Worm (Caenorhabditis elegans) whole organism, L1 larva: ENCODE measurements around the gene fbxa-153.
A peak's percentile ranks its signal among the peaks of the same experiment; 100 is the strongest.

ENCODE experiments used
- C04F5.9 ChIP-seq: sonication (generic microtip); optimal IDR thresholded peaks from 2 replicates; lab custom pipeline; 2016; ENCODE audit warnings: missing genetic modification characterization, missing compliant biosample characterization
- C16A3.4 ChIP-seq: fragments of 150-350 bp; optimal IDR thresholded peaks from 2 replicates; lab custom pipeline; 2014; ENCODE audit warnings: missing biosample characterization, missing genetic modification characterization
- aly-2 ChIP-seq: fragments of 150-350 bp; optimal IDR thresholded peaks from 2 replicates; lab custom pipeline; 2014; ENCODE audit warnings: missing biosample characterization, missing genetic modification characterization
- blmp-1 ChIP-seq: fragments of 150-350 bp; optimal IDR thresholded peaks from 2 replicates; lab custom pipeline; 2014; ENCODE audit warnings: missing biosample characterization, missing genetic modification characterization
- ceh-63 ChIP-seq: fragments of 200-800 bp; sonication (Bioruptor generic); optimal IDR thresholded peaks from 2 replicates; lab custom pipeline; 2018; ENCODE audit warnings: mild to moderate bottlenecking, missing genetic modification characterization, missing compliant biosample characterization
- ceh-8 ChIP-seq: fragments of 200-800 bp; sonication (Bioruptor generic); optimal IDR thresholded peaks from 2 replicates; lab custom pipeline; 2018; ENCODE audit warnings: mild to moderate bottlenecking, missing genetic modification characterization, moderate library complexity, missing compliant biosample characterization
- ces-1 ChIP-seq: fragments of 150-350 bp; optimal IDR thresholded peaks from 2 replicates; lab custom pipeline; 2014; ENCODE audit warnings: missing biosample characterization, missing genetic modification reagents, missing genetic modification characterization
- dpl-1 ChIP-seq, 3 experiments: fragments of 150-350 bp in 2 of 3; sonication (generic microtip) in 1 of 3; optimal IDR thresholded peaks; 2 replicates each; lab custom pipeline; 2014 to 2017; ENCODE audit warnings: missing biosample characterization in 3 of 3, missing genetic modification characterization in 3 of 3, missing genetic modification reagents in 3 of 3
- dsc-1 ChIP-seq: sonication (generic microtip); optimal IDR thresholded peaks from 2 replicates; lab custom pipeline; 2016; ENCODE audit warnings: mild to moderate bottlenecking, missing genetic modification characterization, missing compliant biosample characterization
- efl-1 ChIP-seq, 4 experiments: fragments of 150-350 bp; optimal IDR thresholded peaks in 3 of 4; peaks in 1 of 4; 1 replicate in 1 of 4; 2 replicates in 3 of 4; lab custom pipeline; 2014; ENCODE audit warnings: missing biosample characterization in 2 of 4, missing genetic modification characterization in 2 of 4, missing genetic modification reagents in 2 of 4
- efl-3 ChIP-seq: fragments of 200-800 bp; sonication (Bioruptor generic); optimal IDR thresholded peaks from 2 replicates; lab custom pipeline; 2018; ENCODE audit warnings: mild to moderate bottlenecking, missing genetic modification characterization, missing compliant biosample characterization
- egl-27 ChIP-seq, 2 experiments: fragments of 150-350 bp in 1 of 2; sonication (generic microtip); optimal IDR thresholded peaks; 3 replicates each; lab custom pipeline; 2017 to 2018; ENCODE audit warnings: missing biosample characterization in 2 of 2, missing genetic modification characterization in 2 of 2, missing genetic modification reagents in 2 of 2
- elt-2 ChIP-seq: sonication (generic microtip); optimal IDR thresholded peaks from 2 replicates; lab custom pipeline; 2016; ENCODE audit warnings: missing genetic modification characterization, mild to moderate bottlenecking, inconsistent platforms, missing compliant biosample characterization, missing genetic modification reagents
- elt-3 ChIP-seq, 6 experiments: fragments of 150-350 bp in 1 of 6; sonication (generic microtip); optimal IDR thresholded peaks; 2 replicates each; lab custom pipeline; 2017 to 2018; ENCODE audit warnings: missing biosample characterization in 6 of 6, missing genetic modification characterization in 6 of 6, inconsistent platforms in 1 of 6
- fkh-10 ChIP-seq: sonication (generic microtip); optimal IDR thresholded peaks from 2 replicates; lab custom pipeline; 2017; ENCODE audit warnings: missing biosample characterization, missing genetic modification reagents, missing genetic modification characterization
- fkh-4 ChIP-seq: sonication (generic microtip); optimal IDR thresholded peaks from 2 replicates; lab custom pipeline; 2016; ENCODE audit warnings: missing compliant biosample characterization, missing genetic modification characterization, borderline replicate concordance
- fkh-8 ChIP-seq: sonication (generic microtip); optimal IDR thresholded peaks from 2 replicates; lab custom pipeline; 2016; ENCODE audit warnings: mild to moderate bottlenecking, missing genetic modification characterization, missing compliant biosample characterization
- fos-1 ChIP-seq: fragments of 150-350 bp; optimal IDR thresholded peaks from 2 replicates; lab custom pipeline; 2014; ENCODE audit warnings: missing biosample characterization, missing genetic modification characterization
- grh-1 ChIP-seq: fragments of 200-800 bp; sonication (Bioruptor generic); IDR thresholded peaks from 2 replicates; pipeline ENCODE4 v1.3.6; 2022; ENCODE audit warnings: missing genetic modification reagents, missing genetic modification characterization, missing compliant biosample characterization
- hlh-17 ChIP-seq: fragments of 200-800 bp; sonication (Bioruptor generic); optimal IDR thresholded peaks from 2 replicates; lab custom pipeline; 2018; ENCODE audit warnings: missing genetic modification characterization, mild to moderate bottlenecking, missing compliant biosample characterization, moderate library complexity, borderline replicate concordance
- irx-1 ChIP-seq: sonication (generic microtip); optimal IDR thresholded peaks from 2 replicates; lab custom pipeline; 2016; ENCODE audit warnings: missing genetic modification characterization, missing compliant biosample characterization
- jun-1 ChIP-seq: fragments of 150-350 bp; optimal IDR thresholded peaks from 2 replicates; lab custom pipeline; 2014; ENCODE audit warnings: missing biosample characterization, missing genetic modification reagents, missing genetic modification characterization
- lin-39 ChIP-seq: fragments of 150-350 bp; optimal IDR thresholded peaks from 2 replicates; lab custom pipeline; 2014; ENCODE audit warnings: missing biosample characterization, missing genetic modification reagents, missing genetic modification characterization
- lir-3 ChIP-seq: sonication (generic microtip); optimal IDR thresholded peaks from 2 replicates; lab custom pipeline; 2016; ENCODE audit warnings: mild to moderate bottlenecking, missing genetic modification characterization, moderate library complexity, missing compliant biosample characterization; ENCODE audit not compliant: poor library complexity
- mab-9 ChIP-seq: fragments of 200-800 bp; sonication (Bioruptor generic); IDR thresholded peaks from 2 replicates; pipeline ENCODE4 v1.3.6; 2022; ENCODE audit warnings: missing genetic modification reagents, missing genetic modification characterization, missing compliant biosample characterization
- mdl-1 ChIP-seq, 2 experiments: fragments of 150-350 bp; optimal IDR thresholded peaks; 2 replicates each; lab custom pipeline; 2014 to 2017; ENCODE audit warnings: missing biosample characterization in 2 of 2, missing genetic modification characterization in 2 of 2, inconsistent platforms in 1 of 2
- mef-2 ChIP-seq: fragments of 150-350 bp; optimal IDR thresholded peaks from 2 replicates; lab custom pipeline; 2014; ENCODE audit warnings: missing biosample characterization, missing genetic modification characterization
- mep-1 ChIP-seq: fragments of 150-350 bp; optimal IDR thresholded peaks from 2 replicates; lab custom pipeline; 2014; ENCODE audit warnings: missing biosample characterization, missing genetic modification characterization
- nhr-11 ChIP-seq: fragments of 150-350 bp; optimal IDR thresholded peaks from 2 replicates; lab custom pipeline; 2014; ENCODE audit warnings: missing biosample characterization, missing genetic modification characterization
- nhr-12 ChIP-seq: sonication (generic microtip); optimal IDR thresholded peaks from 2 replicates; lab custom pipeline; 2017; ENCODE audit warnings: missing biosample characterization, missing genetic modification characterization
- nhr-19 ChIP-seq: fragments of 200-800 bp; sonication (Bioruptor generic); conservative IDR thresholded peaks from 2 replicates; pipeline ENCODE4 v1.3.6; 2022; ENCODE audit warnings: missing genetic modification characterization, missing compliant biosample characterization
- nhr-237 ChIP-seq: fragments of 150-350 bp; optimal IDR thresholded peaks from 2 replicates; lab custom pipeline; 2014; ENCODE audit warnings: missing biosample characterization, missing genetic modification characterization
- nhr-28 ChIP-seq: fragments of 150-350 bp; optimal IDR thresholded peaks from 2 replicates; lab custom pipeline; 2014; ENCODE audit warnings: missing biosample characterization, missing genetic modification characterization
- nhr-47 ChIP-seq: sonication (generic microtip); optimal IDR thresholded peaks from 2 replicates; lab custom pipeline; 2016; ENCODE audit warnings: mild to moderate bottlenecking, missing genetic modification characterization, moderate library complexity, missing compliant biosample characterization
- nhr-71 ChIP-seq: sonication (generic microtip); optimal IDR thresholded peaks from 2 replicates; lab custom pipeline; 2016; ENCODE audit warnings: mild to moderate bottlenecking, missing genetic modification characterization, moderate library complexity, missing compliant biosample characterization
- nhr-76 ChIP-seq: sonication (generic microtip); optimal IDR thresholded peaks from 2 replicates; lab custom pipeline; 2017; ENCODE audit warnings: missing biosample characterization, missing genetic modification characterization
- nhr-77 ChIP-seq: fragments of 150-350 bp; optimal IDR thresholded peaks from 2 replicates; lab custom pipeline; 2014; ENCODE audit warnings: missing biosample characterization, missing genetic modification characterization
- nhr-90 ChIP-seq: sonication (generic microtip); optimal IDR thresholded peaks from 2 replicates; lab custom pipeline; 2016; ENCODE audit warnings: mild to moderate bottlenecking, missing genetic modification characterization, missing compliant biosample characterization; ENCODE audit not compliant: poor library complexity
- skn-1 ChIP-seq: fragments of 150-350 bp; optimal IDR thresholded peaks from 2 replicates; lab custom pipeline; 2014; ENCODE audit warnings: missing biosample characterization, missing genetic modification characterization
- snu-23 ChIP-seq: sonication (generic microtip); optimal IDR thresholded peaks from 2 replicates; lab custom pipeline; 2016; ENCODE audit warnings: missing genetic modification characterization, missing compliant biosample characterization
- sox-4 ChIP-seq: sonication (generic microtip); optimal IDR thresholded peaks from 2 replicates; lab custom pipeline; 2016; ENCODE audit warnings: missing genetic modification characterization, missing compliant biosample characterization
- sptf-1 ChIP-seq: fragments of 150-350 bp; optimal IDR thresholded peaks from 2 replicates; lab custom pipeline; 2014; ENCODE audit warnings: missing biosample characterization, missing genetic modification characterization
- sup-37 ChIP-seq: fragments of 200-800 bp; sonication (Bioruptor generic); optimal IDR thresholded peaks from 2 replicates; lab custom pipeline; 2018; ENCODE audit warnings: mild to moderate bottlenecking, missing genetic modification characterization, missing compliant biosample characterization
- swsn-7 ChIP-seq: sonication (generic microtip); optimal IDR thresholded peaks from 2 replicates; lab custom pipeline; 2016; ENCODE audit warnings: missing genetic modification characterization, missing compliant biosample characterization
- tbx-2 ChIP-seq: sonication (generic microtip); optimal IDR thresholded peaks from 2 replicates; lab custom pipeline; 2016; ENCODE audit warnings: missing genetic modification characterization, missing compliant biosample characterization
- unc-130 ChIP-seq: fragments of 150-350 bp; optimal IDR thresholded peaks from 2 replicates; lab custom pipeline; 2017; ENCODE audit warnings: missing biosample characterization, missing genetic modification characterization, inconsistent platforms
- unc-30 ChIP-seq: sonication (generic microtip); optimal IDR thresholded peaks from 2 replicates; lab custom pipeline; 2017; ENCODE audit warnings: missing biosample characterization, missing genetic modification characterization
- unc-62 ChIP-seq: fragments of 150-350 bp; optimal IDR thresholded peaks from 2 replicates; lab custom pipeline; 2014; ENCODE audit warnings: missing biosample characterization, missing genetic modification reagents, missing genetic modification characterization
- xbp-1 ChIP-seq: sonication (generic microtip); optimal IDR thresholded peaks from 2 replicates; lab custom pipeline; 2016; ENCODE audit warnings: missing genetic modification characterization, missing compliant biosample characterization

fbxa-153 gene

ce11 chrV:15566511-15567178, 43.5 kb downstream of the fbxa-153 start (continued):
- TF ChIP-seq xbp-1 (tag; lab: Kevin White, UChicago) (peak; percentile 54), sox-4 (peak; percentile 67), aly-2 (tag; lab: Kevin White, UChicago) (no peak), nhr-47 (tag; lab: Kevin White, UChicago) (peak; percentile 76), nhr-90 (tag; lab: Kevin White, UChicago) (peak; percentile 82), swsn-7 (tag; lab: Kevin White, UChicago) (peak; percentile 66), hlh-17 (GFP tag; lab: Kevin White, UChicago) (no peak), unc-30 (tag; lab: Kevin White, UChicago) (no peak), nhr-11 (tag; lab: Kevin White, UChicago) (peak; percentile 67), tbx-2 (tag; lab: Kevin White, UChicago) (peak; percentile 89), mab-9 (GFP tag; lab: Robert Waterston, UW) (peak; percentile 68), nhr-12 (tag; lab: Kevin White, UChicago) (no peak), fkh-8 (tag; lab: Kevin White, UChicago) (peak; percentile 39), nhr-76 (no peak), elt-3 (tag; optimal IDR thresholded peaks at IDR 0.05; lab: Kevin White, UChicago) (peak in 3 of 6 experiments; percentile 12 to 93 (median 70)), ces-1 (GFP tag; lab: Kevin White, UChicago) (no peak), nhr-237 (tag; lab: Kevin White, UChicago) (no peak), fkh-4 (tag; lab: Kevin White, UChicago) (no peak), nhr-77 (tag; lab: Kevin White, UChicago) (peak; percentile 17), mef-2 (peak; percentile 64), dsc-1 (tag; lab: Kevin White, UChicago) (no peak), lir-3 (peak; percentile 71), sup-37 (peak; percentile 53), unc-130 (peak; percentile 99), dpl-1 (GFP tag; optimal IDR thresholded peaks at IDR 0.05; lab: Kevin White, UChicago) (peak; percentile 50 to 72 (median 66)), ceh-63 (no peak), ceh-8 (GFP tag; lab: Kevin White, UChicago) (no peak), mdl-1 (tag; optimal IDR thresholded peaks at IDR 0.05; lab: Kevin White, UChicago) (peak in 1 of 2 experiments; percentile 99), irx-1 (tag; lab: Kevin White, UChicago) (peak; percentile 52), fkh-10 (no peak), fos-1 (tag; lab: Kevin White, UChicago) (peak; percentile 2), skn-1 (tag; lab: Kevin White, UChicago) (peak; percentile 53), egl-27 (tag; optimal IDR thresholded peaks at IDR 0.05; lab: Kevin White, UChicago) (no peak), nhr-19 (GFP tag; lab: Robert Waterston, UW) (peak; percentile 100), jun-1 (tag; lab: Kevin White, UChicago) (peak; percentile 71), efl-3 (GFP tag; lab: Kevin White, UChicago) (no peak), sptf-1 (tag; lab: Kevin White, UChicago) (no peak)

ce11 chrV:15563985-15564384, 46.2 kb downstream of the fbxa-153 start:
- TF ChIP-seq elt-2 (tag; lab: Kevin White, UChicago) (peak; percentile 64), xbp-1 (tag; lab: Kevin White, UChicago) (peak; percentile 7), tbx-2 (tag; lab: Kevin White, UChicago) (peak; percentile 45), nhr-237 (tag; lab: Kevin White, UChicago) (no peak), elt-3 (tag; optimal IDR thresholded peaks at IDR 0.05; lab: Kevin White, UChicago) (peak in 4 of 6 experiments; percentile 48 to 90 (median 60)), unc-130 (peak; percentile 52), swsn-7 (tag; lab: Kevin White, UChicago) (peak; percentile 22), lir-3 (peak; percentile 16), irx-1 (tag; lab: Kevin White, UChicago) (no peak), efl-1 (optimal IDR thresholded peaks at IDR 0.05; lab: Kevin White, UChicago) (peak in 1 of 2 experiments; percentile 35), efl-1 (GFP tag; optimal IDR thresholded peaks at IDR 0.05 in 1 of 2; lab: Kevin White, UChicago) (peak; percentile 23 to 82), nhr-71 (peak; percentile 86), snu-23 (GFP tag; lab: Kevin White, UChicago) (peak; percentile 54), lin-39 (peak; percentile 47), nhr-28 (tag; lab: Kevin White, UChicago) (no peak), nhr-19 (GFP tag; lab: Robert Waterston, UW) (peak; percentile 98), C16A3.4 (peak; percentile 18), C04F5.9 (no peak), mep-1 (tag; lab: Kevin White, UChicago) (no peak), unc-62 (GFP tag; lab: Kevin White, UChicago) (no peak), nhr-47 (tag; lab: Kevin White, UChicago) (peak; percentile 40), blmp-1 (peak; percentile 43), grh-1 (no peak)
